Worm (Caenorhabditis elegans): ENCODE data around the gene F21G4.3.
A peak's percentile ranks its signal among the peaks of the same experiment; 100 is the strongest.

F21G4.3 gene

ce11 chrX:9894844-9895243 is at the start of gene F21G4.3:
TSS of gene F21G4.3 (plus strand) at chrX:9895144.
- no peak for TF ChIP-seq ets-4 (tag; optimal IDR thresholded peaks at IDR 0.05)

DNA sequence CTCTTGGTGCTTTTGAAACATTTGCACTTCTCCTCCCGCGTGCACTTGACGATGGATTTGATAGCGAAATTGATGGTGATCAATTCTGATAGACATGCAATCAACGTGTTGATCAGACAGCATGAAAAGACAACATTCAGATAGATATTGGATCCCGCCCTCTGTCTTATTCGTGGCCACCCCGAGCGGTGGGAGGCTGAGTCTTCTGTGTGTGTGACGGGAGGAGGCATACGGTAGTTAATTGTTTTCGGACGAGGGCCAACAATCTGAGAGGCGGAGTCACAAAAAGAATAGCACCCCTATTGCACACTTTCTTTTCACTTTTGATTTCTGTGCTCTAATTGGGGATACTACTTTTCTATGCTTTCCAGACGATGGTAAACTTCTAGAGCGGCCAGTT is 49.0 kb upstream of the F21G4.3 start:
- TF ChIP-seq K02D7.2 (tag; optimal IDR thresholded peaks at IDR 0.05) (no peak), dve-1 (tag; optimal IDR thresholded peaks at IDR 0.05) (no peak), unc-55 (GFP tag; optimal IDR thresholded peaks at IDR 0.05) (peak; percentile 14), ceh-24 (tag; optimal IDR thresholded peaks at IDR 0.05) (no peak), gmeb-2 (tag; optimal IDR thresholded peaks at IDR 0.05) (no peak), ref-2 (tag; optimal IDR thresholded peaks at IDR 0.05) (no peak), unc-86 (tag; optimal IDR thresholded peaks at IDR 0.05) (no peak), nfya-1 (tag; optimal IDR thresholded peaks at IDR 0.05) (peak; percentile 27), nhr-232 (tag; optimal IDR thresholded peaks at IDR 0.05) (no peak), ceh-22 (tag; optimal IDR thresholded peaks at IDR 0.05) (no peak), npax-4 (tag; optimal IDR thresholded peaks at IDR 0.05) (no peak), hlh-6 (tag; optimal IDR thresholded peaks at IDR 0.05) (no peak), hlh-30 (tag; optimal IDR thresholded peaks at IDR 0.05; ENCODE audit: insufficient read depth) (no peak), sox-2 (GFP tag; IDR thresholded peaks at IDR 0.05) (no peak)

DNA sequence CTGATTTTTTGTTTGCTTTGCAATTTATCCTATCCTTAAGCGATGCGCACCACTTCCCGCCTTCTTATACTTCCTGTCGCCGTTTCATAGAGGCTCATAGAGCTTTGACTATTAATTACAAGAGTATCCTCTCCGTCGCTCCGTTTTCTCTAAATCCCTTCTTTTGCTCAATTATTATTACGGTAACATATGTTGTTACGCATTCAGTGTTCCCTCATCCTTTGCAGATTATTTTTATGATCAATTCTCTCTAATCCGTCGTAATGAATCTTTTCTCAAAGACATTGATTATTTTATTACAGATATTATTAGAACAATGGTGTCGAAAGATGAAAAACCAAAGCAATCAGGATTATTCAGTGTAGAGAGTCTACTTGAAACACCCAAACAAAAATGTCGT is 48.0 kb upstream of the F21G4.3 start, which contains the start of gene vab-15:
TSS of gene vab-15 (plus strand) at position 301 of the 400 bp plus-strand sequence.
- TF ChIP-seq K09A11.1 (tag; optimal IDR thresholded peaks at IDR 0.05; ENCODE audit: insufficient read depth) (no peak), ama-1 (optimal IDR thresholded peaks at IDR 0.05) (no peak), pag-3 (tag; optimal IDR thresholded peaks at IDR 0.05; ENCODE audit: borderline replicate concordance) (no peak), rnt-1 (tag; optimal IDR thresholded peaks at IDR 0.05) (no peak), ceh-6 (GFP tag; optimal IDR thresholded peaks at IDR 0.05) (no peak), T23F11.4 (GFP tag; optimal IDR thresholded peaks at IDR 0.05) (no peak), fax-1 (tag; optimal IDR thresholded peaks at IDR 0.05) (no peak), unc-3 (GFP tag; conservative IDR thresholded peaks at IDR 0.05) (no peak), unc-3 (tag; optimal IDR thresholded peaks at IDR 0.05) (no peak), unc-42 (tag; optimal IDR thresholded peaks at IDR 0.05) (no peak), hlh-15 (tag; optimal IDR thresholded peaks at IDR 0.05) (no peak), eyg-1 (tag; optimal IDR thresholded peaks at IDR 0.05) (no peak), pax-1 (tag; optimal IDR thresholded peaks at IDR 0.05) (no peak), tbx-2 (tag; optimal IDR thresholded peaks at IDR 0.05) (no peak), elt-2 (tag; optimal IDR thresholded peaks at IDR 0.05) (no peak), ttx-3 (tag; optimal IDR thresholded peaks at IDR 0.05) (no peak), hlh-8 (tag; optimal IDR thresholded peaks at IDR 0.05) (no peak), nfya-1 (tag; optimal IDR thresholded peaks at IDR 0.05) (no peak)

DNA sequence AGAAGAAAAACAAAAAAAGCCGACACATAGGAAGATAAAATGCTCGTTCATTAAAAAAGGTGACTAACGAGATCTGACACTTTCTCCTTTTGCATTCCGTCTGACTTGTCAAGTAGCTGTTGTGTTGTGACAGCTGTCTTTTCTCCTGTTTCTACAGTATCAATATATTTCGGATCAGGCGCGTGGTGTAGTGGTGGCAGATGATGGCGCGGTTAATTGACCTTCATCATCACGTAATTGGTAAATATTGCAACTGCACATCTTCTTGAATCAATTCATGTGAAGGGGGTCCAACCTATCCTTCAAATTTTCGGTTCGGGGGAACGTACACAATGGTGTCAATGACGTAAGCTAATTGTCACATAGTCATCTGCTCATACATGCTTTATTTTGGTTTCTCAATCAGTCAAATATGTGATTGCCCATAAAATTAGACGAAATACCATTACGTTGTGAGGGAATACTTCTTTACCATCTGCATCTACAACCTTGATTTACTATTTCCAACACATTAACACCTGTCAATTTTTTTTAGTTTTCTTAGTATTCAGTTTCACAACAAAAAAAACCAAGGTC is 46.6 kb upstream of the F21G4.3 start:
- TF ChIP-seq unc-42 (tag; optimal IDR thresholded peaks at IDR 0.05) (no peak), hlh-6 (tag; optimal IDR thresholded peaks at IDR 0.05) (no peak)

- TF ChIP-seq che-1 (tag; optimal IDR thresholded peaks at IDR 0.05) (no peak), ref-2 (tag; optimal IDR thresholded peaks at IDR 0.05) (no peak), ceh-48 (tag; optimal IDR thresholded peaks at IDR 0.05) (no peak), unc-55 (GFP tag; optimal IDR thresholded peaks at IDR 0.05) (no peak), unc-42 (tag; optimal IDR thresholded peaks at IDR 0.05) (no peak), tbx-2 (tag; optimal IDR thresholded peaks at IDR 0.05) (no peak), pha-2 (tag; optimal IDR thresholded peaks at IDR 0.05) (no peak), ets-4 (tag; optimal IDR thresholded peaks at IDR 0.05) (no peak), ceh-24 (tag; optimal IDR thresholded peaks at IDR 0.05) (no peak), ama-1 (optimal IDR thresholded peaks at IDR 0.05) (no peak), ceh-14 (tag; optimal IDR thresholded peaks at IDR 0.05) (no peak), elt-4 (tag; optimal IDR thresholded peaks at IDR 0.05) (no peak), ceh-30 (tag; optimal IDR thresholded peaks at IDR 0.05) (no peak), pha-4 (tag; optimal IDR thresholded peaks at IDR 0.05) (no peak)
These were observed 44.7 kb upstream of the F21G4.3 start, which contains the start of gene lec-8 for ce11 chrX:9850258-9850657. TSS of gene lec-8 (plus strand) at chrX:9850571.

Measured in whole organism, late embryonic.